Fruit fly (Drosophila melanogaster) whole organism, wandering third instar larva: ENCODE results near the gene Tcs4.
A peak's percentile ranks its signal among the peaks of the same experiment; 100 is the strongest.

Experiments
- Abd-B ChIP-seq: fragments of >200 bp; optimal IDR thresholded peaks from 2 replicates; lab custom pipeline; 2017; ENCODE audit warnings: missing biosample characterization, missing genetic modification characterization
- CG32264 ChIP-seq: fragments of 200-800 bp; sonication (Bioruptor generic); optimal IDR thresholded peaks from 2 replicates; lab custom pipeline; 2016; ENCODE audit warnings: missing biosample characterization, missing genetic modification characterization
- CG9705 ChIP-seq: fragments of 200-800 bp; sonication (Bioruptor generic); optimal IDR thresholded peaks from 2 replicates; lab custom pipeline; 2018; ENCODE audit warnings: missing biosample characterization, mild to moderate bottlenecking, missing genetic modification characterization
- CrebA ChIP-seq: fragments of 200-800 bp; sonication (Bioruptor generic); optimal IDR thresholded peaks from 2 replicates; lab custom pipeline; 2016; ENCODE audit warnings: missing biosample characterization, mild to moderate bottlenecking, missing genetic modification characterization, borderline replicate concordance
- Dfd ChIP-seq: fragments of >200 bp; optimal IDR thresholded peaks from 2 replicates; lab custom pipeline; 2017; ENCODE audit warnings: missing biosample characterization, missing genetic modification characterization
- Dif ChIP-seq: fragments of 200-275, 200-300 bp; sonication (Bioruptor generic); optimal IDR thresholded peaks from 2 replicates; lab custom pipeline; 2018; ENCODE audit warnings: missing biosample characterization, missing genetic modification characterization; ENCODE audit not compliant: partially characterized antibody
- GATAd ChIP-seq: sonication (Bioruptor generic); optimal IDR thresholded peaks from 2 replicates; lab custom pipeline; 2016; ENCODE audit warnings: missing biosample characterization, missing genetic modification characterization
- HLH106 ChIP-seq: fragments of 200-800 bp; optimal IDR thresholded peaks from 3 replicates; lab custom pipeline; 2019; ENCODE audit warnings: missing biosample characterization, mild to moderate bottlenecking, missing genetic modification characterization, moderate library complexity
- Hnf4 ChIP-seq: fragments of 200-800 bp; sonication (Bioruptor generic); optimal IDR thresholded peaks from 2 replicates; lab custom pipeline; 2016; ENCODE audit warnings: missing biosample characterization, mild to moderate bottlenecking, missing genetic modification characterization
- Hr78 ChIP-seq: fragments of >200 bp; optimal IDR thresholded peaks from 2 replicates; lab custom pipeline; 2017; ENCODE audit warnings: missing biosample characterization, missing genetic modification characterization
- Hr83 ChIP-seq: fragments of 200-300 bp; sonication (Bioruptor generic); optimal IDR thresholded peaks from 2 replicates; lab custom pipeline; 2016; ENCODE audit warnings: missing biosample characterization, mild to moderate bottlenecking, missing genetic modification characterization, moderate library complexity; ENCODE audit not compliant: poor library complexity, severe bottlenecking
- Jra ChIP-seq: sonication (Bioruptor generic); optimal IDR thresholded peaks from 2 replicates; lab custom pipeline; 2016; ENCODE audit warnings: missing biosample characterization, missing genetic modification characterization
- N ChIP-seq: fragments of >200 bp; optimal IDR thresholded peaks from 2 replicates; lab custom pipeline; 2018; ENCODE audit warnings: missing biosample characterization, missing external identifiers, missing genetic modification characterization
- Rel ChIP-seq, 2 experiments: fragments of 200-800 bp; sonication (Bioruptor generic) in 1 of 2; optimal IDR thresholded peaks; 2 replicates in 1 of 2; 3 replicates in 1 of 2; lab custom pipeline; 2016 to 2019; ENCODE audit warnings: mild to moderate bottlenecking in 2 of 2, missing biosample characterization in 2 of 2, missing genetic modification characterization in 2 of 2, moderate library complexity in 1 of 2
- Sp1 ChIP-seq: fragments of 200-800 bp; sonication (Bioruptor generic); optimal IDR thresholded peaks from 3 replicates; lab custom pipeline; 2019; ENCODE audit warnings: missing biosample characterization, mild to moderate bottlenecking, missing genetic modification characterization, moderate library complexity
- Vsx2 ChIP-seq: fragments of 200-300, 225-300 bp; sonication (Bioruptor generic); optimal IDR thresholded peaks from 2 replicates; lab custom pipeline; 2018; ENCODE audit warnings: missing biosample characterization, missing genetic modification characterization; ENCODE audit not compliant: partially characterized antibody
- br ChIP-seq: fragments of 200-800 bp; sonication (Bioruptor generic); optimal IDR thresholded peaks from 2 replicates; lab custom pipeline; 2016; ENCODE audit warnings: missing biosample characterization, missing genetic modification characterization
- brk ChIP-seq: fragments of 200-800 bp; sonication (Bioruptor generic); optimal IDR thresholded peaks from 2 replicates; lab custom pipeline; 2016; ENCODE audit warnings: missing biosample characterization, mild to moderate bottlenecking, missing genetic modification characterization
- dl ChIP-seq, 2 experiments: fragments of 175-275, 200-275 bp in 1 of 2; fragments of 200-275 bp in 1 of 2; sonication (Bioruptor generic); optimal IDR thresholded peaks; lab custom pipeline; 2018; ENCODE audit warnings: mild to moderate bottlenecking in 2 of 2, missing biosample characterization in 2 of 2, missing genetic modification characterization in 2 of 2, moderate library complexity in 2 of 2; ENCODE audit not compliant: partially characterized antibody in 2 of 2, insufficient read depth in 1 of 2
- dsf ChIP-seq: sonication (Bioruptor generic); optimal IDR thresholded peaks from 2 replicates; lab custom pipeline; 2016; ENCODE audit warnings: missing biosample characterization, missing genetic modification characterization, borderline replicate concordance
- ey ChIP-seq: fragments of 200-800 bp; sonication (Bioruptor generic); optimal IDR thresholded peaks from 2 replicates; lab custom pipeline; 2016; ENCODE audit warnings: missing biosample characterization, missing genetic modification characterization
- foxo ChIP-seq, 2 experiments: fragments of 200-800 bp; sonication (Bioruptor generic); optimal IDR thresholded peaks; 2 replicates in 1 of 2; 3 replicates in 1 of 2; lab custom pipeline; 2016 to 2017; ENCODE audit warnings: missing biosample characterization in 2 of 2, missing genetic modification characterization in 2 of 2
- fru ChIP-seq: fragments of 200-800 bp; sonication (Bioruptor generic); optimal IDR thresholded peaks from 3 replicates; lab custom pipeline; 2016; ENCODE audit warnings: missing biosample characterization, mild to moderate bottlenecking, missing genetic modification characterization
- h ChIP-seq: fragments of 200-800 bp; sonication (Bioruptor generic); optimal IDR thresholded peaks from 3 replicates; lab custom pipeline; 2016; ENCODE audit warnings: missing biosample characterization, mild to moderate bottlenecking, missing genetic modification characterization
- jim ChIP-seq: fragments of 175-275, 200-325 bp; sonication (Bioruptor generic); optimal IDR thresholded peaks from 2 replicates; lab custom pipeline; 2016; ENCODE audit warnings: missing biosample characterization, mild to moderate bottlenecking, missing genetic modification characterization
- lola ChIP-seq: fragments of >200 bp; optimal IDR thresholded peaks from 2 replicates; lab custom pipeline; 2017; ENCODE audit warnings: missing biosample characterization, missing genetic modification characterization
- psq ChIP-seq: fragments of 200-800 bp; sonication (Bioruptor generic); optimal IDR thresholded peaks from 3 replicates; lab custom pipeline; 2017; ENCODE audit warnings: missing biosample characterization, mild to moderate bottlenecking, missing genetic modification characterization, moderate library complexity
- rgr ChIP-seq: fragments of 200-800 bp; sonication (Bioruptor generic); optimal IDR thresholded peaks from 3 replicates; lab custom pipeline; 2016; ENCODE audit warnings: missing biosample characterization, mild to moderate bottlenecking, missing genetic modification characterization
- sage ChIP-seq: fragments of 200-800 bp; sonication (Bioruptor generic); optimal IDR thresholded peaks from 2 replicates; lab custom pipeline; 2016; ENCODE audit warnings: missing biosample characterization, mild to moderate bottlenecking, missing genetic modification characterization
- sv ChIP-seq: fragments of 200-800 bp; sonication (Bioruptor generic); optimal IDR thresholded peaks from 3 replicates; lab custom pipeline; 2016; ENCODE audit warnings: missing biosample characterization, missing genetic modification characterization
- tai ChIP-seq: sonication (Bioruptor generic); optimal IDR thresholded peaks from 2 replicates; lab custom pipeline; 2016; ENCODE audit warnings: missing biosample characterization, missing genetic modification characterization
- usp ChIP-seq: fragments of >200 bp; optimal IDR thresholded peaks from 2 replicates; lab custom pipeline; 2017; ENCODE audit warnings: missing biosample characterization, missing genetic modification characterization
- woc ChIP-seq: sonication (Bioruptor generic); optimal IDR thresholded peaks from 2 replicates; lab custom pipeline; 2016; ENCODE audit warnings: missing biosample characterization, mild to moderate bottlenecking, missing genetic modification characterization

Tcs4 gene

dm6 chrX:19683040-19683875 is 18.3 kb downstream of the Tcs4 start, which contains the start of the genes dome and Ubqn:
Gene dome, minus strand, starts transcription at chrX:19683518.
Gene Ubqn, plus strand, starts transcription at chrX:19683808.
- TF ChIP-seq CG9705 (GFP tag; lab: Kevin White, UChicago) (peak; percentile 23), N (GFP tag; lab: Kevin White, UChicago) (peak; percentile 38), GATAd (GFP tag; lab: Kevin White, UChicago) (no peak), br (GFP tag; lab: Kevin White, UChicago) (peak; percentile 8), foxo (GFP tag; optimal IDR thresholded peaks at IDR 0.05; lab: Kevin White, UChicago) (peak in 1 of 2 experiments; percentile 2), h (GFP tag; lab: Kevin White, UChicago) (peak; percentile 29), fru (GFP tag; lab: Kevin White, UChicago) (peak; percentile 30), Hr83 (GFP tag; lab: Kevin White, UChicago) (no peak), Rel (GFP tag; optimal IDR thresholded peaks at IDR 0.05; lab: Kevin White, UChicago) (no peak), Rel (tag; optimal IDR thresholded peaks at IDR 0.05; lab: Kevin White, UChicago) (peak; percentile 4), brk (GFP tag; lab: Kevin White, UChicago) (no peak), Dfd (GFP tag; lab: Kevin White, UChicago) (no peak), Sp1 (GFP tag; lab: Kevin White, UChicago) (peak; percentile 27), Abd-B (GFP tag; lab: Kevin White, UChicago) (no peak), HLH106 (tag; lab: Kevin White, UChicago) (peak; percentile 16), rgr (GFP tag; lab: Kevin White, UChicago) (peak; percentile 21), woc (GFP tag; lab: Kevin White, UChicago) (peak; percentile 1), Dif (GFP tag; lab: Kevin White, UChicago) (peak; percentile 96), dl (GFP tag; optimal IDR thresholded peaks at IDR 0.05; lab: Kevin White, UChicago; ENCODE audit: insufficient read depth in 1 of 2, partially characterized antibody in 2 of 2) (peak; percentile 86 to 97)

dm6 chrX:19679207-19679606 is 22.3 kb downstream of the Tcs4 start:
- TF ChIP-seq Dif (GFP tag; lab: Kevin White, UChicago) (no peak), tai (GFP tag; lab: Kevin White, UChicago) (no peak), CrebA (GFP tag; lab: Kevin White, UChicago) (no peak), br (GFP tag; lab: Kevin White, UChicago) (no peak), h (GFP tag; lab: Kevin White, UChicago) (no peak), N (GFP tag; lab: Kevin White, UChicago) (no peak), rgr (GFP tag; lab: Kevin White, UChicago) (no peak), Dfd (GFP tag; lab: Kevin White, UChicago) (no peak), Jra (GFP tag; lab: Kevin White, UChicago) (no peak), Abd-B (GFP tag; lab: Kevin White, UChicago) (no peak), sage (GFP tag; lab: Kevin White, UChicago) (no peak), usp (GFP tag; lab: Kevin White, UChicago) (no peak), Vsx2 (GFP tag; lab: Kevin White, UChicago) (no peak), brk (GFP tag; lab: Kevin White, UChicago) (no peak), lola (GFP tag; lab: Kevin White, UChicago) (no peak), Rel (GFP tag; optimal IDR thresholded peaks at IDR 0.05; lab: Kevin White, UChicago) (no peak), Rel (tag; optimal IDR thresholded peaks at IDR 0.05; lab: Kevin White, UChicago) (no peak), ey (no peak), CG32264 (no peak)

- TF ChIP-seq sv (no peak), Rel (GFP tag; optimal IDR thresholded peaks at IDR 0.05; lab: Kevin White, UChicago) (no peak), Rel (tag; optimal IDR thresholded peaks at IDR 0.05; lab: Kevin White, UChicago) (no peak), CG32264 (no peak), h (GFP tag; lab: Kevin White, UChicago) (no peak), dsf (no peak)
- TF ChIP-seq, all 38 proteins: peak for 0
Measured at dm6 chrX:19675662-19676061, 25.9 kb downstream of the Tcs4 start, which contains the start of gene et. Gene et, minus strand, starts transcription at chrX:19675891.

- no peak for TF ChIP-seq lola (GFP tag; lab: Kevin White, UChicago)
- TF ChIP-seq HLH106 (tag; lab: Kevin White, UChicago): peak; percentile 99
- TF ChIP-seq h (GFP tag; lab: Kevin White, UChicago): peak; percentile 100
- TF ChIP-seq dsf: peak; percentile 97
- TF ChIP-seq Dif (GFP tag; lab: Kevin White, UChicago): no peak
- TF ChIP-seq sage (GFP tag; lab: Kevin White, UChicago): peak; percentile 98
- peak; percentile 98 for TF ChIP-seq Hr83 (GFP tag; lab: Kevin White, UChicago)
- TF ChIP-seq foxo (GFP tag; optimal IDR thresholded peaks at IDR 0.05; lab: Kevin White, UChicago): peak; percentile 98 to 100
- no peak for TF ChIP-seq Hr78 (GFP tag; lab: Kevin White, UChicago)
- no peak for TF ChIP-seq brk (GFP tag; lab: Kevin White, UChicago)
- TF ChIP-seq Dfd (GFP tag; lab: Kevin White, UChicago): no peak
- TF ChIP-seq Jra (GFP tag; lab: Kevin White, UChicago): peak; percentile 100
- no peak for TF ChIP-seq Abd-B (GFP tag; lab: Kevin White, UChicago)
- TF ChIP-seq Sp1 (GFP tag; lab: Kevin White, UChicago): peak; percentile 99
- no peak for TF ChIP-seq dl (GFP tag; optimal IDR thresholded peaks at IDR 0.05; lab: Kevin White, UChicago; ENCODE audit: insufficient read depth in 1 of 2, partially characterized antibody in 2 of 2)
- TF ChIP-seq sv: peak; percentile 94
- no peak for TF ChIP-seq usp (GFP tag; lab: Kevin White, UChicago)
- no peak for TF ChIP-seq Vsx2 (GFP tag; lab: Kevin White, UChicago)
- peak; percentile 99 for TF ChIP-seq CG9705 (GFP tag; lab: Kevin White, UChicago)
- TF ChIP-seq N (GFP tag; lab: Kevin White, UChicago): no peak
- peak; percentile 94 for TF ChIP-seq jim
- peak; percentile 97 for TF ChIP-seq GATAd (GFP tag; lab: Kevin White, UChicago)
- TF ChIP-seq psq (GFP tag; lab: Kevin White, UChicago): peak; percentile 99
- TF ChIP-seq br (GFP tag; lab: Kevin White, UChicago): peak; percentile 100
- TF ChIP-seq ey: peak; percentile 100
- peak; percentile 98 for TF ChIP-seq Rel (GFP tag; optimal IDR thresholded peaks at IDR 0.05; lab: Kevin White, UChicago)
- peak; percentile 96 for TF ChIP-seq Rel (tag; optimal IDR thresholded peaks at IDR 0.05; lab: Kevin White, UChicago)
- TF ChIP-seq Hnf4: peak; percentile 100
Measured at dm6 chrX:19668405-19668804, 33.1 kb downstream of the Tcs4 start.
